Fruit fly (Drosophila melanogaster) whole organism, embryonic: ENCODE data around the gene cactin.

Experiments
- Abd-B ChIP-seq: fragments of 200-800 bp; sonication (Bioruptor generic); optimal IDR thresholded peaks from 2 replicates; lab custom pipeline; 2018; ENCODE audit warnings: missing biosample characterization, mild to moderate bottlenecking, missing genetic modification characterization, moderate library complexity
- B-H2 ChIP-seq: fragments of 200-800 bp; sonication (Bioruptor generic); optimal IDR thresholded peaks from 2 replicates; lab custom pipeline; 2018; ENCODE audit warnings: missing biosample characterization, mild to moderate bottlenecking, missing genetic modification characterization
- CG12219 ChIP-seq: fragments of 200-800 bp; sonication (Bioruptor generic); optimal IDR thresholded peaks from 3 replicates; lab custom pipeline; 2018; ENCODE audit warnings: missing biosample characterization, mild to moderate bottlenecking, missing genetic modification characterization
- CG12769 ChIP-seq: fragments of 200-800 bp; sonication (Bioruptor generic); optimal IDR thresholded peaks from 2 replicates; lab custom pipeline; 2019; ENCODE audit warnings: missing biosample characterization, mild to moderate bottlenecking, missing genetic modification characterization, moderate library complexity
- CG13624 ChIP-seq: fragments of 200-800 bp; sonication (Bioruptor generic); optimal IDR thresholded peaks from 2 replicates; lab custom pipeline; 2016; ENCODE audit warnings: missing biosample characterization, missing genetic modification characterization
- CG13775 ChIP-seq: fragments of 200-800 bp; sonication (Bioruptor generic); optimal IDR thresholded peaks from 3 replicates; lab custom pipeline; 2017; ENCODE audit warnings: missing biosample characterization, mild to moderate bottlenecking, missing genetic modification characterization
- CG1647 ChIP-seq: fragments of 200-800 bp; sonication (Bioruptor generic); optimal IDR thresholded peaks from 3 replicates; lab custom pipeline; 2016; ENCODE audit warnings: missing biosample characterization, missing genetic modification characterization
- CG16813 ChIP-seq: fragments of 200-800 bp; sonication (Bioruptor generic); IDR thresholded peaks from 3 replicates; pipeline ENCODE4 v1.3.6; 2022; ENCODE audit warnings: missing biosample characterization, missing genetic modification characterization; ENCODE audit not compliant: partially characterized antibody
- CG16815 ChIP-seq: fragments of 200-800 bp; sonication (Bioruptor generic); optimal IDR thresholded peaks from 3 replicates; lab custom pipeline; 2017; ENCODE audit warnings: missing biosample characterization, mild to moderate bottlenecking, missing genetic modification characterization
- CG17802 ChIP-seq: fragments of 200-800 bp; sonication (Bioruptor generic); optimal IDR thresholded peaks from 2 replicates; lab custom pipeline; 2018; ENCODE audit warnings: missing biosample characterization, mild to moderate bottlenecking, missing genetic modification characterization, moderate library complexity
- CG18011 ChIP-seq: fragments of 200-800 bp; sonication (Bioruptor generic); optimal IDR thresholded peaks from 2 replicates; lab custom pipeline; 2017; ENCODE audit warnings: missing biosample characterization, missing genetic modification characterization, mild to moderate bottlenecking, moderate library complexity, missing genotype
- CG18476 ChIP-seq: fragments of 200-800 bp; sonication (Bioruptor generic); optimal IDR thresholded peaks from 2 replicates; lab custom pipeline; 2016; ENCODE audit warnings: missing biosample characterization, mild to moderate bottlenecking, missing genetic modification characterization
- CG2875 ChIP-seq: fragments of 200-800 bp; sonication (Bioruptor generic); optimal IDR thresholded peaks from 2 replicates; lab custom pipeline; 2017; ENCODE audit warnings: missing biosample characterization, mild to moderate bottlenecking, missing genetic modification characterization, missing genetic modification reagents
- CG2889 ChIP-seq: fragments of 200-800 bp; sonication (Bioruptor generic); IDR thresholded peaks from 3 replicates; pipeline ENCODE4 v1.3.6; 2022; ENCODE audit warnings: missing biosample characterization, missing genetic modification characterization
- CG31365 ChIP-seq: fragments of 200-800 bp; sonication (Bioruptor generic); optimal IDR thresholded peaks from 2 replicates; lab custom pipeline; 2018; ENCODE audit warnings: missing biosample characterization, mild to moderate bottlenecking, missing genetic modification characterization
- CG32772 ChIP-seq: fragments of 200-800 bp; sonication (Bioruptor generic); IDR thresholded peaks from 2 replicates; pipeline ENCODE4 v1.3.6; 2022; ENCODE audit warnings: missing biosample characterization, missing genetic modification characterization
- CG4617 ChIP-seq: fragments of 200-800 bp; sonication (Bioruptor generic); optimal IDR thresholded peaks from 3 replicates; lab custom pipeline; 2016; ENCODE audit warnings: missing biosample characterization, missing genetic modification characterization, borderline replicate concordance
- CG4707 ChIP-seq: fragments of 200-800 bp; sonication (Bioruptor generic); optimal IDR thresholded peaks from 2 replicates; lab custom pipeline; 2018; ENCODE audit warnings: missing biosample characterization, mild to moderate bottlenecking, missing genetic modification characterization, moderate library complexity
- CG5953 ChIP-seq: fragments of 200-800 bp; sonication (Bioruptor generic); IDR thresholded peaks from 2 replicates; pipeline ENCODE4 v1.3.6; 2022; ENCODE audit warnings: missing biosample characterization, missing genetic modification characterization
- CG6854 ChIP-seq: fragments of 200-800 bp; sonication (Bioruptor generic); optimal IDR thresholded peaks from 3 replicates; lab custom pipeline; 2017; ENCODE audit warnings: missing biosample characterization, mild to moderate bottlenecking, missing genetic modification characterization
- CG7271 ChIP-seq: fragments of 200-800 bp; sonication (Bioruptor generic); optimal IDR thresholded peaks from 2 replicates; lab custom pipeline; 2018; ENCODE audit warnings: missing biosample characterization, mild to moderate bottlenecking, missing genetic modification characterization, moderate library complexity
- CG7556 ChIP-seq: fragments of 200-800 bp; sonication (Bioruptor generic); optimal IDR thresholded peaks from 2 replicates; lab custom pipeline; 2017; ENCODE audit warnings: missing biosample characterization, mild to moderate bottlenecking, missing genetic modification characterization
- CG8290 ChIP-seq, 3 experiments: fragments of 200-800 bp; sonication (Bioruptor generic); optimal IDR thresholded peaks; 2 replicates each; lab custom pipeline; 2016 to 2019; ENCODE audit warnings: missing biosample characterization in 3 of 3, missing genetic modification characterization in 3 of 3, mild to moderate bottlenecking in 2 of 3, moderate library complexity in 1 of 3
- CG9215 ChIP-seq: fragments of 200-800 bp; sonication (Bioruptor generic); IDR thresholded peaks from 2 replicates; pipeline ENCODE4 v1.3.6; 2022; ENCODE audit warnings: missing biosample characterization, missing genetic modification characterization
- CG9437 ChIP-seq: fragments of 200-800 bp; sonication (Bioruptor generic); optimal IDR thresholded peaks from 2 replicates; lab custom pipeline; 2018; ENCODE audit warnings: missing biosample characterization, mild to moderate bottlenecking, missing genetic modification characterization
- CG9876 ChIP-seq: fragments of 200-800 bp; sonication (Bioruptor generic); optimal IDR thresholded peaks from 2 replicates; lab custom pipeline; 2016; ENCODE audit warnings: missing biosample characterization, missing genetic modification characterization
- CHES-1-like ChIP-seq: fragments of 200-800 bp; sonication (Bioruptor generic); optimal IDR thresholded peaks from 2 replicates; lab custom pipeline; 2016; ENCODE audit warnings: missing biosample characterization, missing genetic modification characterization
- D19A ChIP-seq: fragments of 200-800 bp; optimal IDR thresholded peaks from 3 replicates; lab custom pipeline; 2019; ENCODE audit warnings: missing biosample characterization, mild to moderate bottlenecking, missing genetic modification characterization, moderate library complexity
- Dip3 ChIP-seq: fragments of 200-800 bp; sonication (Bioruptor generic); optimal IDR thresholded peaks from 3 replicates; lab custom pipeline; 2016; ENCODE audit warnings: missing biosample characterization, missing genetic modification characterization
- Drgx ChIP-seq: fragments of 200-800 bp; sonication (Bioruptor generic); IDR thresholded peaks from 2 replicates; pipeline ENCODE4 v1.3.6; 2022; ENCODE audit warnings: missing biosample characterization, missing genetic modification characterization
- Fer1 ChIP-seq: fragments of 200-800 bp; sonication (Bioruptor generic); optimal IDR thresholded peaks from 2 replicates; lab custom pipeline; 2017; ENCODE audit warnings: missing biosample characterization, mild to moderate bottlenecking, missing genetic modification characterization
- Hmx ChIP-seq: fragments of 200-800 bp; sonication (Bioruptor generic); optimal IDR thresholded peaks from 2 replicates; lab custom pipeline; 2016; ENCODE audit warnings: missing biosample characterization, missing genetic modification characterization
- Rfx ChIP-seq: fragments of 200-800 bp; sonication (Bioruptor generic); IDR thresholded peaks from 2 replicates; pipeline ENCODE4 v1.3.6; 2022; ENCODE audit warnings: missing biosample characterization, missing genetic modification characterization
- Sin3A ChIP-seq: fragments of >200 bp; optimal IDR thresholded peaks from 2 replicates; lab custom pipeline; 2018
- caup ChIP-seq: fragments of 200-800 bp; sonication (Bioruptor generic); optimal IDR thresholded peaks from 3 replicates; lab custom pipeline; 2017; ENCODE audit warnings: missing biosample characterization, mild to moderate bottlenecking, missing genetic modification characterization, moderate library complexity; ENCODE audit not compliant: severe bottlenecking
- dan ChIP-seq: fragments of 200-800 bp; sonication (Bioruptor generic); IDR thresholded peaks from 2 replicates; pipeline ENCODE4 v1.3.6; 2022; ENCODE audit warnings: missing biosample characterization, missing genetic modification characterization
- en ChIP-seq: fragments of 200-800 bp; sonication (Bioruptor generic); optimal IDR thresholded peaks from 2 replicates; lab custom pipeline; 2016; ENCODE audit warnings: missing biosample characterization, missing genetic modification characterization
- fd96Cb ChIP-seq: fragments of 200-800 bp; sonication (Bioruptor generic); optimal IDR thresholded peaks from 2 replicates; lab custom pipeline; 2018; ENCODE audit warnings: missing biosample characterization, mild to moderate bottlenecking, missing genetic modification characterization, moderate library complexity
- grn ChIP-seq: fragments of 200-800 bp; sonication (Bioruptor generic); optimal IDR thresholded peaks from 3 replicates; lab custom pipeline; 2017; ENCODE audit warnings: missing biosample characterization, missing genetic modification characterization
- gt ChIP-seq: fragments of 200-800 bp; sonication (Bioruptor generic); IDR thresholded peaks from 2 replicates; pipeline ENCODE4 v1.3.6; 2022; ENCODE audit warnings: missing biosample characterization, missing genetic modification characterization
- klu ChIP-seq: fragments of 200-800 bp; sonication (Bioruptor generic); IDR thresholded peaks from 2 replicates; pipeline ENCODE4 v1.3.6; 2022; ENCODE audit warnings: missing biosample characterization, missing genetic modification characterization
- knrl ChIP-seq: fragments of 200-800 bp; sonication (Bioruptor generic); IDR thresholded peaks from 3 replicates; pipeline ENCODE4 v1.3.6; 2022; ENCODE audit warnings: missing biosample characterization, missing genetic modification characterization; ENCODE audit not compliant: partially characterized antibody
- phol ChIP-seq: fragments of 200-800 bp; sonication (Bioruptor generic); optimal IDR thresholded peaks from 3 replicates; lab custom pipeline; 2018; ENCODE audit warnings: missing biosample characterization, mild to moderate bottlenecking, missing genetic modification characterization, moderate library complexity
- sisA ChIP-seq: fragments of 200-800 bp; sonication (Bioruptor generic); IDR thresholded peaks from 2 replicates; pipeline ENCODE4 v1.3.6; 2022; ENCODE audit warnings: missing biosample characterization, missing genetic modification characterization
- slbo ChIP-seq: fragments of 200-800 bp; sonication (Bioruptor generic); IDR thresholded peaks from 2 replicates; pipeline ENCODE4 v1.3.6; 2022; ENCODE audit warnings: missing biosample characterization, missing genetic modification characterization
- slp2 ChIP-seq: fragments of 200-800 bp; sonication (Bioruptor generic); optimal IDR thresholded peaks from 2 replicates; lab custom pipeline; 2016; ENCODE audit warnings: missing biosample characterization, missing genetic modification characterization
- ssp ChIP-seq: fragments of 200-800 bp; sonication (Bioruptor generic); IDR thresholded peaks from 2 replicates; pipeline ENCODE4 v1.3.6; 2022; ENCODE audit warnings: missing biosample characterization, missing genetic modification characterization
- wor ChIP-seq: fragments of 200-800 bp; sonication (Bioruptor generic); IDR thresholded peaks from 2 replicates; pipeline ENCODE4 v1.3.6; 2022; ENCODE audit warnings: missing biosample characterization, missing genetic modification characterization
- zf30C ChIP-seq: fragments of 200-800 bp; sonication (Bioruptor generic); optimal IDR thresholded peaks from 3 replicates; lab custom pipeline; 2018; ENCODE audit warnings: missing biosample characterization, mild to moderate bottlenecking, missing genetic modification characterization

The cactin gene

DNA sequence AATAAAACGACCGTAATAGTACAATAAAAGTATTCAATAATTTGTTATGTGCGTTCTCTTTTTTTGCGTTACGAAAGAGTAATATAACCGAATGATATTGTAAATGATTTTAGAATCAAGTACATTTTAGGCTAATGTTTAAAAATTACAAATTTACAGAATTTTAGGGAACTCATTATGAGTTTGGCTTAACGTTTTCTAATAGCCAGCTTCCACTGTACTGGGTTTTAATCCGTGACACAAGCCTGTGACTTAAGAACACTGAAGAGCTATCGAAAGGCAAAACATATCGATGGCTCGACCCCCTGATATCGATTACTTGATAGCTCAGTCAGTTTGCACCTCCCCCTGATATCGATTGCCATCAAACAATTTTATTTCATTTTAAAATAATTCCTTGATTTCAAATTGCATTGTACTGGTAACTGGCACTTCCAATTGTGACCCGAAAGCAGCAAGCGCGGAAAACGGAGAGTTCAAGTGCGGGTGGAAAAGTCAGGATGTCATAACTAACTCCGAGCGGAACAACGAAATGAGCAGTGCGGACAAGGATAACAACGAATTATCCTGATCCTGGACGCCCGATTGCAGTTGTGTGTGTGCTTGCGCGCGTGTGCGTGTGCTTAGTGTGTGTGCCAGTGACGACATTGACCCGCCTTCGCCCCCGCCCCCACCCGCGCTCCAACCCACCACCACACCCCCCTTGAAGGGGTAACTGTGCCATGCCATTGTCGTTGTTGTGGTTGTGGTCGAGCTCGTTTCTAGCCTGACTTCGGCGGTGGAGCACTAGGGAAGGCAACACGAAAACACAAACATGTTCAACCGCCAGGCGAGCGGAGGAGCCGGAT, 29.6 kb upstream of the cactin start, which contains the start of gene HERC2 (continued):
- TF ChIP-seq CG4707 (GFP tag; lab: Kevin White, UChicago), result no peak
- TF ChIP-seq zf30C (GFP tag; lab: Kevin White, UChicago), result no peak
- no peak for TF ChIP-seq CG2875 (GFP tag; lab: Kevin White, UChicago)
- TF ChIP-seq Dip3 (GFP tag; lab: Kevin White, UChicago), result peak; percentile 15
- peak; percentile 91 for TF ChIP-seq CG16813 (GFP tag; lab: Robert Waterston, UW)
- TF ChIP-seq CG4617 (GFP tag; lab: Kevin White, UChicago), result peak; percentile 66
- peak; percentile 36 for TF ChIP-seq CG18011 (GFP tag; lab: Kevin White, UChicago)
- TF ChIP-seq D19A (tag; lab: Kevin White, UChicago), result no peak
- TF ChIP-seq knrl (GFP tag; lab: Robert Waterston, UW), result peak; percentile 85
- TF ChIP-seq CG9437 (GFP tag; lab: Kevin White, UChicago), result no peak
- no peak for TF ChIP-seq CG12769 (tag; lab: Kevin White, UChicago)
- TF ChIP-seq CG32772 (GFP tag; lab: Robert Waterston, UW), result peak; percentile 70
- no peak for TF ChIP-seq CG5953
- TF ChIP-seq slbo, result peak; percentile 82
- TF ChIP-seq dan (GFP tag; lab: Robert Waterston, UW), result no peak
- TF ChIP-seq CG7556 (GFP tag; lab: Kevin White, UChicago), result no peak
- TF ChIP-seq ssp (GFP tag; lab: Robert Waterston, UW), result peak; percentile 87
- no peak for TF ChIP-seq CG31365
- TF ChIP-seq CG8290 (GFP tag; optimal IDR thresholded peaks at IDR 0.05; lab: Kevin White, UChicago), result no peak
- no peak for TF ChIP-seq CG8290 (tag; optimal IDR thresholded peaks at IDR 0.05; lab: Kevin White, UChicago)
- TF ChIP-seq Abd-B (GFP tag; lab: Kevin White, UChicago), result peak; percentile 8
- peak; percentile 46 for TF ChIP-seq CG17802 (tag; lab: Kevin White, UChicago)
- peak; percentile 22 for TF ChIP-seq en
- TF ChIP-seq CG13775 (GFP tag; lab: Kevin White, UChicago), result peak; percentile 34
- TF ChIP-seq CHES-1-like (GFP tag; lab: Kevin White, UChicago), result peak; percentile 31
- no peak for TF ChIP-seq wor
- no peak for TF ChIP-seq caup
- peak; percentile 54; the same call in 1 of the 2 replicates for TF ChIP-seq sisA
- peak; percentile 43 for TF ChIP-seq slp2 (GFP tag; lab: Kevin White, UChicago)
- TF ChIP-seq CG1647, result no peak
- no peak for TF ChIP-seq klu (GFP tag; lab: Robert Waterston, UW)
- peak; percentile 5 for TF ChIP-seq Sin3A (lab: Kevin White, UChicago)
- no peak for TF ChIP-seq CG18476 (GFP tag; lab: Kevin White, UChicago)
- no peak for TF ChIP-seq Hmx (GFP tag; lab: Kevin White, UChicago)
- peak; percentile 70 for TF ChIP-seq CG9215
- TF ChIP-seq gt (GFP tag; lab: Robert Waterston, UW), result no peak
- TF ChIP-seq CG12219 (GFP tag; lab: Kevin White, UChicago), result no peak
- TF ChIP-seq CG7271 (tag; lab: Kevin White, UChicago), result no peak
- no peak for TF ChIP-seq Fer1
- peak; percentile 23 for TF ChIP-seq CG16815 (GFP tag; lab: Kevin White, UChicago)
- no peak for TF ChIP-seq CG6854 (GFP tag; lab: Kevin White, UChicago)
- TF ChIP-seq CG2889 (GFP tag; lab: Robert Waterston, UW), result 0 out of 3 replicates have a peak, but pooled peaks have one; percentile 18
- TF ChIP-seq CG9876 (GFP tag; lab: Kevin White, UChicago), result peak; percentile 15
- peak; percentile 55 for TF ChIP-seq CG13624 (GFP tag; lab: Kevin White, UChicago)
- TF ChIP-seq fd96Cb (tag; lab: Kevin White, UChicago), result peak; percentile 16
- TF ChIP-seq phol, result peak; percentile 43
- no peak for TF ChIP-seq B-H2 (GFP tag; lab: Kevin White, UChicago)
- TF ChIP-seq grn (GFP tag; lab: Kevin White, UChicago), result no peak
- TF ChIP-seq Rfx (GFP tag; lab: Robert Waterston, UW), result peak; percentile 81
- 0 out of 2 replicates have a peak, but pooled peaks have one; percentile 16 for TF ChIP-seq Drgx (GFP tag; lab: Robert Waterston, UW)
